Worm (Caenorhabditis elegans): ENCODE results near the gene srd-13.

- TF ChIP-seq ref-1 (GFP tag; conservative IDR thresholded peaks at IDR 0.05) (no peak), med-1 (GFP tag; optimal IDR thresholded peaks at IDR 0.05; ENCODE audit: insufficient read depth) (no peak), flt-1 (GFP tag; IDR thresholded peaks at IDR 0.05) (no peak), tab-1 (GFP tag; IDR thresholded peaks at IDR 0.05) (no peak), klf-2 (GFP tag; conservative IDR thresholded peaks at IDR 0.05) (no peak)
These were observed 31.0 kb downstream of the srd-13 start for ce11 chrIV:5604465-5604864.
